Fruit fly (Drosophila melanogaster) S2 (cell line): Measurements from ENCODE around the gene Ctns.

Experiments used
- CG8478 ChIP-seq: fragments of >200 bp; optimal IDR thresholded peaks from 2 replicates; lab custom pipeline; 2018
- CTCF ChIP-seq, 2 experiments: fragments of >200 bp; optimal IDR thresholded peaks; 2 replicates each; lab custom pipeline; 2018

- TF ChIP-seq CTCF (optimal IDR thresholded peaks at IDR 0.05; lab: Kevin White, UChicago): no peak
- no peak for TF ChIP-seq CG8478 (lab: Kevin White, UChicago)
These were observed 46.7 kb downstream of the Ctns start, which contains the start of gene CG6688 for dm6 chr3R:23012017-23012416.
